4 worm cellular contexts compared by ENCODE assay signal in genomic region chrX:15468657-15469056, ce11.
TF ChIP-seq lines count a peak whose summit lies in the region.

No protein-coding gene starts in this region.

TF ChIP-seq in whole organism, L1 larva, 84 proteins besides CTCF, POLR2A, EP300 and RAD21:
- TF ChIP-seq nhr-71 (tag; optimal IDR thresholded peaks at IDR 0.05; lab: Kevin White, UChicago), result no peak
- TF ChIP-seq snpc-4 (tag; optimal IDR thresholded peaks at IDR 0.05; lab: Kevin White, UChicago), result peak; percentile 24
TF ChIP-seq in whole organism, L1 larva: peak in this region for 1.

TF ChIP-seq in whole organism, L2 larva, 48 proteins besides CTCF, POLR2A, EP300 and RAD21:
- TF ChIP-seq ama-1 (optimal IDR thresholded peaks at IDR 0.05; lab: Kevin White, UChicago) (no peak), snpc-4 (tag; optimal IDR thresholded peaks at IDR 0.05; lab: Kevin White, UChicago) (peak; percentile 24)

TF ChIP-seq in whole organism, L4 larva, 104 proteins besides CTCF, POLR2A, EP300 and RAD21:
- no peak for TF ChIP-seq dve-1 (tag; optimal IDR thresholded peaks at IDR 0.05; lab: Kevin White, UChicago; ENCODE audit: insufficient read depth)
- no peak for TF ChIP-seq saeg-2 (GFP tag; IDR thresholded peaks at IDR 0.05; lab: Robert Waterston, UW)
- TF ChIP-seq mxl-3 (GFP tag; optimal IDR thresholded peaks at IDR 0.05; lab: Kevin White, UChicago), result no peak
- TF ChIP-seq lin-29 (GFP tag; IDR thresholded peaks at IDR 0.05; lab: Robert Waterston, UW), result no peak
- TF ChIP-seq Y75B8A.6 (GFP tag; IDR thresholded peaks at IDR 0.05; lab: Robert Waterston, UW), result no peak
- no peak for TF ChIP-seq ceh-28 (tag; optimal IDR thresholded peaks at IDR 0.05; lab: Kevin White, UChicago)
- no peak for TF ChIP-seq pqm-1 (tag; optimal IDR thresholded peaks at IDR 0.05; lab: Kevin White, UChicago)
- 0 out of 2 replicates have a peak, but pooled peaks have one; percentile 42 for TF ChIP-seq snpc-1.2 (GFP tag; IDR thresholded peaks at IDR 0.05; lab: Robert Waterston, UW)
- no peak for TF ChIP-seq dmd-6 (GFP tag; IDR thresholded peaks at IDR 0.05; lab: Robert Waterston, UW)
- TF ChIP-seq set-16 (GFP tag; IDR thresholded peaks at IDR 0.05; lab: Robert Waterston, UW), result peak; percentile 52
- TF ChIP-seq R02D3.7 (tag; optimal IDR thresholded peaks at IDR 0.05; lab: Kevin White, UChicago), result no peak
- no peak for TF ChIP-seq T26A8.4 (GFP tag; IDR thresholded peaks at IDR 0.05; lab: Robert Waterston, UW)
- TF ChIP-seq F49E8.2 (tag; optimal IDR thresholded peaks at IDR 0.05; lab: Kevin White, UChicago; ENCODE audit: borderline replicate concordance), result no peak
- no peak for TF ChIP-seq lin-39 (tag; optimal IDR thresholded peaks at IDR 0.05; lab: Kevin White, UChicago)
- no peak for TF ChIP-seq tra-1 (GFP tag; IDR thresholded peaks at IDR 0.05; lab: Robert Waterston, UW)
- no peak for TF ChIP-seq aly-2 (tag; optimal IDR thresholded peaks at IDR 0.05; lab: Kevin White, UChicago)
- TF ChIP-seq unc-130 (GFP tag; optimal IDR thresholded peaks at IDR 0.05; lab: Kevin White, UChicago), result no peak
- TF ChIP-seq egl-43 (GFP tag; IDR thresholded peaks at IDR 0.05; lab: Robert Waterston, UW), result 0 out of 2 replicates have a peak, but pooled peaks have one; percentile 10
- TF ChIP-seq ztf-11 (tag; optimal IDR thresholded peaks at IDR 0.05; lab: Kevin White, UChicago), result no peak

TF ChIP-seq in whole organism, young adult, 124 proteins besides CTCF, POLR2A, EP300 and RAD21:
- no peak for TF ChIP-seq ceh-100 (GFP tag; IDR thresholded peaks at IDR 0.05; lab: Robert Waterston, UW)
- TF ChIP-seq snpc-4 (GFP tag; optimal IDR thresholded peaks at IDR 0.05; lab: Kevin White, UChicago), result no peak
- TF ChIP-seq snpc-4 (tag; optimal IDR thresholded peaks at IDR 0.05; lab: Kevin White, UChicago), result peak in 2 of 4 experiments; percentile 81 to 87
- TF ChIP-seq athp-1 (tag; optimal IDR thresholded peaks at IDR 0.05; lab: Kevin White, UChicago), result no peak
- no peak for TF ChIP-seq F10E7.11 (tag; optimal IDR thresholded peaks at IDR 0.05; lab: Kevin White, UChicago)
- no peak for TF ChIP-seq ztf-6 (GFP tag; IDR thresholded peaks at IDR 0.05; lab: Robert Waterston, UW)
- peak; percentile 42; the same call in 1 of the 2 replicates for TF ChIP-seq zfh-2 (GFP tag; conservative IDR thresholded peaks at IDR 0.05; lab: Robert Waterston, UW)
- no peak for TF ChIP-seq unc-130 (GFP tag; optimal IDR thresholded peaks at IDR 0.05; lab: Kevin White, UChicago)
- no peak for TF ChIP-seq D2030.7 (GFP tag; IDR thresholded peaks at IDR 0.05; lab: Robert Waterston, UW)
